Worm (Caenorhabditis elegans): ENCODE results near the gene dim-1.

dim-1 gene

ce11 chrX:8017759-8018158, 40.3 kb downstream of the dim-1 start, which contains the start of gene C34D10.5:
Gene C34D10.5 (plus strand): TSS chrX:8018027.
- TF ChIP-seq F49E8.2 (tag; optimal IDR thresholded peaks at IDR 0.05; ENCODE audit: borderline replicate concordance), result no peak
- no peak for TF ChIP-seq tra-1 (GFP tag; IDR thresholded peaks at IDR 0.05)
- TF ChIP-seq nhr-48 (tag; optimal IDR thresholded peaks at IDR 0.05), result no peak
- TF ChIP-seq unc-39 (tag; optimal IDR thresholded peaks at IDR 0.05), result no peak
- TF ChIP-seq F37D6.2 (tag; optimal IDR thresholded peaks at IDR 0.05), result no peak
- no peak for TF ChIP-seq hlh-30 (tag; optimal IDR thresholded peaks at IDR 0.05; ENCODE audit: insufficient read depth)
- no peak for TF ChIP-seq F44E2.7 (GFP tag; IDR thresholded peaks at IDR 0.05)
- no peak for TF ChIP-seq ces-1 (GFP tag; optimal IDR thresholded peaks at IDR 0.05)
- no peak for TF ChIP-seq sdz-12 (GFP tag; optimal IDR thresholded peaks at IDR 0.05)
- TF ChIP-seq lsy-2 (tag; optimal IDR thresholded peaks at IDR 0.05), result peak in 1 of 2 experiments; percentile 16
- no peak for TF ChIP-seq arid-1 (GFP tag; conservative IDR thresholded peaks at IDR 0.05)
- no peak for TF ChIP-seq mxl-2 (GFP tag; conservative IDR thresholded peaks at IDR 0.05)
- TF ChIP-seq hlh-11 (tag; optimal IDR thresholded peaks at IDR 0.05), result peak; percentile 53
- no peak for TF ChIP-seq Y5F2A.4 (GFP tag; optimal IDR thresholded peaks at IDR 0.05)
- peak; percentile 19 for TF ChIP-seq dve-1 (tag; optimal IDR thresholded peaks at IDR 0.05; ENCODE audit: insufficient read depth)
- TF ChIP-seq zfp-3 (GFP tag; conservative IDR thresholded peaks at IDR 0.05), result no peak
- TF ChIP-seq ztf-7 (tag; optimal IDR thresholded peaks at IDR 0.05), result no peak
- TF ChIP-seq hmg-1.1 (GFP tag; IDR thresholded peaks at IDR 0.05), result no peak
- TF ChIP-seq dmd-9 (GFP tag; IDR thresholded peaks at IDR 0.05), result no peak
- no peak for TF ChIP-seq nhr-76 (tag; optimal IDR thresholded peaks at IDR 0.05)
- no peak for TF ChIP-seq lim-7 (GFP tag; IDR thresholded peaks at IDR 0.05)
- TF ChIP-seq jun-1 (tag; optimal IDR thresholded peaks at IDR 0.05), result no peak
- no peak for TF ChIP-seq fos-1 (tag; optimal IDR thresholded peaks at IDR 0.05)
- no peak for TF ChIP-seq ctbp-1 (GFP tag; IDR thresholded peaks at IDR 0.05)
- no peak for TF ChIP-seq lin-29 (GFP tag; IDR thresholded peaks at IDR 0.05)
- peak; percentile 39 for TF ChIP-seq ceh-28 (tag; optimal IDR thresholded peaks at IDR 0.05)
- TF ChIP-seq Y105C5A.15 (GFP tag; IDR thresholded peaks at IDR 0.05), result no peak
- TF ChIP-seq lin-38 (GFP tag; IDR thresholded peaks at IDR 0.05), result no peak
- TF ChIP-seq nhr-10 (tag; optimal IDR thresholded peaks at IDR 0.05), result no peak
- no peak for TF ChIP-seq nhr-102 (tag; optimal IDR thresholded peaks at IDR 0.05)
- no peak for TF ChIP-seq Y48G9A.11 (GFP tag; IDR thresholded peaks at IDR 0.05)
- no peak for TF ChIP-seq madf-5 (GFP tag; IDR thresholded peaks at IDR 0.05)
- peak in 1 of 2 experiments; percentile 21 for TF ChIP-seq mdl-1 (tag; optimal IDR thresholded peaks at IDR 0.05)
- TF ChIP-seq fkh-10 (GFP tag; optimal IDR thresholded peaks at IDR 0.05), result no peak
- peak; percentile 17 for TF ChIP-seq ama-1 (optimal IDR thresholded peaks at IDR 0.05)
- no peak for TF ChIP-seq ceh-20 (GFP tag; IDR thresholded peaks at IDR 0.05)
- TF ChIP-seq nhr-41 (GFP tag; IDR thresholded peaks at IDR 0.05), result no peak
- TF ChIP-seq ztf-11 (tag; optimal IDR thresholded peaks at IDR 0.05), result no peak
- peak; percentile 56 for TF ChIP-seq nhr-77 (tag; optimal IDR thresholded peaks at IDR 0.05)
- TF ChIP-seq spr-3 (GFP tag; optimal IDR thresholded peaks at IDR 0.05), result no peak
- TF ChIP-seq pqm-1 (tag; optimal IDR thresholded peaks at IDR 0.05), result peak; percentile 6
- TF ChIP-seq unc-62 (GFP tag; optimal IDR thresholded peaks at IDR 0.05 in 1 of 2), result peak in 1 of 2 experiments; percentile 69
- TF ChIP-seq unc-62 (tag; optimal IDR thresholded peaks at IDR 0.05), result no peak
- no peak for TF ChIP-seq ceh-62 (tag; optimal IDR thresholded peaks at IDR 0.05)
- TF ChIP-seq skn-1 (tag; optimal IDR thresholded peaks at IDR 0.05), result no peak
- TF ChIP-seq dmd-8 (GFP tag; IDR thresholded peaks at IDR 0.05), result no peak
- no peak for TF ChIP-seq rbr-2 (tag; optimal IDR thresholded peaks at IDR 0.05)
- TF ChIP-seq lin-1 (GFP tag; IDR thresholded peaks at IDR 0.05), result no peak
- TF ChIP-seq daf-16 (GFP tag; optimal IDR thresholded peaks at IDR 0.05), result no peak
- TF ChIP-seq daf-16 (tag; optimal IDR thresholded peaks at IDR 0.05), result peak; percentile 68
- TF ChIP-seq nhr-237 (tag; optimal IDR thresholded peaks at IDR 0.05), result no peak
- TF ChIP-seq pha-4 (GFP tag; IDR thresholded peaks at IDR 0.05), result no peak
- no peak for TF ChIP-seq pha-4 (tag; optimal IDR thresholded peaks at IDR 0.05)

All from whole organism, L4 larva.